Worm (Caenorhabditis elegans): ENCODE data around the gene C07B5.4.

- TF ChIP-seq dao-5 (tag; optimal IDR thresholded peaks at IDR 0.05) (no peak), W03F9.2 (tag; optimal IDR thresholded peaks at IDR 0.05) (no peak)
These were observed 20.9 kb upstream of the C07B5.4 start for ce11 chrX:9508426-9509010.

All from whole organism, L4/young adult.